Fruit fly (Drosophila melanogaster) whole organism, embryonic: ENCODE measurements around the gene ssp3.
A peak's percentile ranks its signal among the peaks of the same experiment; 100 is the strongest.

Experiments
- CG10147 ChIP-seq: fragments of 200-800 bp; sonication (Bioruptor generic); optimal IDR thresholded peaks from 2 replicates; lab custom pipeline; 2019; ENCODE audit warnings: missing biosample characterization, mild to moderate bottlenecking, missing genetic modification characterization, moderate library complexity
- CG10209 ChIP-seq: fragments of 200-800 bp; sonication (Bioruptor generic); optimal IDR thresholded peaks from 3 replicates; lab custom pipeline; 2017; ENCODE audit warnings: missing biosample characterization, mild to moderate bottlenecking, missing genetic modification characterization, missing genetic modification reagents
- CG11085 ChIP-seq: fragments of 200-800 bp; sonication (Bioruptor generic); IDR thresholded peaks from 2 replicates; pipeline ENCODE4 v1.3.6; 2022; ENCODE audit warnings: missing biosample characterization, missing genetic modification characterization
- CG11247 ChIP-seq: fragments of 200-800 bp; sonication (Bioruptor generic); IDR thresholded peaks from 2 replicates; pipeline ENCODE4 v1.3.6; 2022; ENCODE audit warnings: missing biosample characterization, missing genetic modification characterization
- CG12155 ChIP-seq: fragments of 200-800 bp; sonication (Bioruptor generic); optimal IDR thresholded peaks from 3 replicates; lab custom pipeline; 2016; ENCODE audit warnings: missing biosample characterization, missing genetic modification characterization
- CG13123 ChIP-seq: fragments of 200-800 bp; sonication (Bioruptor generic); optimal IDR thresholded peaks from 2 replicates; lab custom pipeline; 2016; ENCODE audit warnings: missing biosample characterization, missing genetic modification characterization
- CG15073 ChIP-seq: fragments of 200-800 bp; sonication (Bioruptor generic); optimal IDR thresholded peaks from 2 replicates; lab custom pipeline; 2016; ENCODE audit warnings: missing biosample characterization, missing genetic modification characterization
- CG15514 ChIP-seq: fragments of 200-800 bp; sonication (Bioruptor generic); optimal IDR thresholded peaks from 3 replicates; lab custom pipeline; 2017; ENCODE audit warnings: missing biosample characterization, missing genetic modification characterization, mild to moderate bottlenecking, moderate library complexity, missing genetic modification reagents
- CG16815 ChIP-seq: fragments of 200-800 bp; sonication (Bioruptor generic); optimal IDR thresholded peaks from 3 replicates; lab custom pipeline; 2017; ENCODE audit warnings: missing biosample characterization, mild to moderate bottlenecking, missing genetic modification characterization
- CG2202 ChIP-seq: fragments of 200-800 bp; sonication (Bioruptor generic); optimal IDR thresholded peaks from 2 replicates; lab custom pipeline; 2018; ENCODE audit warnings: missing biosample characterization, mild to moderate bottlenecking, missing genetic modification characterization
- CG32532 ChIP-seq: fragments of 200-800 bp; sonication (Bioruptor generic); IDR thresholded peaks from 2 replicates; pipeline ENCODE4 v1.3.6; 2022; ENCODE audit warnings: missing biosample characterization, missing genetic modification characterization
- CG33213 ChIP-seq: fragments of 200-800 bp; sonication (Bioruptor generic); optimal IDR thresholded peaks from 3 replicates; lab custom pipeline; 2016; ENCODE audit warnings: missing biosample characterization, missing genetic modification characterization
- CG3407 ChIP-seq: fragments of 200-800 bp; sonication (Bioruptor generic); optimal IDR thresholded peaks from 2 replicates; lab custom pipeline; 2018; ENCODE audit warnings: missing biosample characterization, mild to moderate bottlenecking, missing genetic modification characterization
- CG42726 ChIP-seq: fragments of 200-800 bp; sonication (Bioruptor generic); IDR thresholded peaks from 2 replicates; pipeline ENCODE4 v1.3.6; 2022; ENCODE audit warnings: missing biosample characterization, missing genetic modification characterization; ENCODE audit not compliant: partially characterized antibody
- CG43689 ChIP-seq: fragments of 200-800 bp; sonication (Bioruptor generic); IDR thresholded peaks from 2 replicates; pipeline ENCODE4 v1.3.6; 2022; ENCODE audit warnings: missing biosample characterization, missing genetic modification characterization
- CG9215 ChIP-seq: fragments of 200-800 bp; sonication (Bioruptor generic); IDR thresholded peaks from 2 replicates; pipeline ENCODE4 v1.3.6; 2022; ENCODE audit warnings: missing biosample characterization, missing genetic modification characterization
- CG9797 ChIP-seq: fragments of 200-800 bp; sonication (Bioruptor generic); optimal IDR thresholded peaks from 3 replicates; lab custom pipeline; 2018; ENCODE audit warnings: missing biosample characterization, mild to moderate bottlenecking, missing genetic modification characterization
- Camta ChIP-seq: fragments of 200-800 bp; sonication (Bioruptor generic); optimal IDR thresholded peaks from 2 replicates; lab custom pipeline; 2016; ENCODE audit warnings: missing biosample characterization, missing genetic modification characterization
- Dfd ChIP-seq, 2 experiments: fragments of >200 bp; optimal IDR thresholded peaks; 2 replicates each; lab custom pipeline; 2017; ENCODE audit warnings: missing biosample characterization in 2 of 2, missing genetic modification characterization in 2 of 2
- Doc3 ChIP-seq: fragments of 200-800 bp; sonication (Bioruptor generic); IDR thresholded peaks from 3 replicates; pipeline ENCODE4 v1.3.6; 2022; ENCODE audit warnings: missing biosample characterization, missing genetic modification characterization; ENCODE audit not compliant: partially characterized antibody
- HLH3B ChIP-seq: fragments of 200-800 bp; sonication (Bioruptor generic); IDR thresholded peaks from 2 replicates; pipeline ENCODE4 v1.3.6; 2022; ENCODE audit warnings: missing biosample characterization, missing genetic modification characterization
- Hand ChIP-seq: fragments of 200-800 bp; sonication (Bioruptor generic); optimal IDR thresholded peaks from 2 replicates; lab custom pipeline; 2017; ENCODE audit warnings: mild to moderate bottlenecking, missing biosample characterization, missing genetic modification reagents, missing genetic modification characterization
- Jarid2 ChIP-seq: fragments of 200-800 bp; sonication (Bioruptor generic); optimal IDR thresholded peaks from 3 replicates; lab custom pipeline; 2017; ENCODE audit warnings: mild to moderate bottlenecking, missing biosample characterization, missing genetic modification reagents, missing genetic modification characterization
- Nf-YB ChIP-seq: fragments of 200-800 bp; sonication (Bioruptor generic); optimal IDR thresholded peaks from 3 replicates; lab custom pipeline; 2019; ENCODE audit warnings: missing biosample characterization, mild to moderate bottlenecking, missing genetic modification characterization, moderate library complexity
- NfI ChIP-seq: fragments of 200-800 bp; sonication (Bioruptor generic); optimal IDR thresholded peaks from 3 replicates; lab custom pipeline; 2018; ENCODE audit warnings: missing biosample characterization, mild to moderate bottlenecking, missing genetic modification characterization, moderate library complexity
- PHDP ChIP-seq: fragments of 200-800 bp; sonication (Bioruptor generic); optimal IDR thresholded peaks from 3 replicates; lab custom pipeline; 2018; ENCODE audit warnings: missing biosample characterization, mild to moderate bottlenecking, missing genetic modification characterization, moderate library complexity
- Scr ChIP-seq: fragments of 200-800 bp; sonication (Bioruptor generic); IDR thresholded peaks from 2 replicates; pipeline ENCODE4 v1.3.6; 2022; ENCODE audit warnings: missing biosample characterization, missing genetic modification characterization; ENCODE audit not compliant: partially characterized antibody
- Xbp1 ChIP-seq: fragments of 200-800 bp; sonication (Bioruptor generic); optimal IDR thresholded peaks from 3 replicates; lab custom pipeline; 2016; ENCODE audit warnings: missing biosample characterization, mild to moderate bottlenecking, missing genetic modification characterization
- bcd ChIP-seq: fragments of 200-800 bp; sonication (Bioruptor generic); optimal IDR thresholded peaks from 2 replicates; lab custom pipeline; 2017; ENCODE audit warnings: missing biosample characterization, mild to moderate bottlenecking, missing genetic modification characterization
- bowl ChIP-seq: fragments of 200-800 bp; sonication (Bioruptor generic); IDR thresholded peaks from 2 replicates; pipeline ENCODE4 v1.3.6; 2022; ENCODE audit warnings: missing biosample characterization, missing genetic modification characterization
- dati ChIP-seq: fragments of 200-800 bp; sonication (Bioruptor generic); IDR thresholded peaks from 2 replicates; pipeline ENCODE4 v1.3.6; 2022; ENCODE audit warnings: missing biosample characterization, missing genetic modification characterization
- ems ChIP-seq: fragments of 200-800 bp; sonication (Bioruptor generic); optimal IDR thresholded peaks from 3 replicates; lab custom pipeline; 2016; ENCODE audit warnings: missing biosample characterization, missing genetic modification characterization
- eyg ChIP-seq: fragments of 200-800 bp; sonication (Bioruptor generic); optimal IDR thresholded peaks from 3 replicates; lab custom pipeline; 2016; ENCODE audit warnings: missing biosample characterization, missing genetic modification characterization
- fd102C ChIP-seq: fragments of 200-800 bp; sonication (Bioruptor generic); optimal IDR thresholded peaks from 2 replicates; lab custom pipeline; 2018; ENCODE audit warnings: missing biosample characterization, mild to moderate bottlenecking, missing genetic modification characterization, moderate library complexity
- gcm2 ChIP-seq: fragments of 200-800 bp; sonication (Bioruptor generic); optimal IDR thresholded peaks from 2 replicates; lab custom pipeline; 2016; ENCODE audit warnings: missing biosample characterization, missing genetic modification characterization
- gem ChIP-seq: fragments of 200-800 bp; sonication (Bioruptor generic); optimal IDR thresholded peaks from 2 replicates; lab custom pipeline; 2019; ENCODE audit warnings: missing biosample characterization, mild to moderate bottlenecking, missing genetic modification characterization, moderate library complexity
- gfzf ChIP-seq: fragments of 200-800 bp; sonication (Bioruptor generic); optimal IDR thresholded peaks from 2 replicates; lab custom pipeline; 2016; ENCODE audit warnings: missing biosample characterization, mild to moderate bottlenecking, missing genetic modification characterization, moderate library complexity
- grau ChIP-seq: fragments of 200-800 bp; optimal IDR thresholded peaks from 3 replicates; lab custom pipeline; 2019; ENCODE audit warnings: missing biosample characterization, mild to moderate bottlenecking, missing genetic modification characterization, moderate library complexity
- grn ChIP-seq: fragments of 200-800 bp; sonication (Bioruptor generic); optimal IDR thresholded peaks from 3 replicates; lab custom pipeline; 2017; ENCODE audit warnings: missing biosample characterization, missing genetic modification characterization
- maf-S ChIP-seq: fragments of 200-800 bp; sonication (Bioruptor generic); optimal IDR thresholded peaks from 2 replicates; lab custom pipeline; 2016; ENCODE audit warnings: missing biosample characterization, missing genetic modification characterization
- mld ChIP-seq: fragments of 200-800 bp; sonication (Bioruptor generic); IDR thresholded peaks from 3 replicates; pipeline ENCODE4 v1.3.6; 2022; ENCODE audit warnings: missing biosample characterization, missing genetic modification characterization; ENCODE audit not compliant: partially characterized antibody
- nerfin-1 ChIP-seq: fragments of 200-800 bp; sonication (Bioruptor generic); optimal IDR thresholded peaks from 3 replicates; lab custom pipeline; 2019; ENCODE audit warnings: missing biosample characterization, mild to moderate bottlenecking, missing genetic modification characterization, moderate library complexity
- pros ChIP-seq: fragments of 200-800 bp; sonication (Bioruptor generic); optimal IDR thresholded peaks from 3 replicates; lab custom pipeline; 2019; ENCODE audit warnings: missing biosample characterization, mild to moderate bottlenecking, missing genetic modification characterization, moderate library complexity
- pum ChIP-seq: fragments of 200-800 bp; sonication (Bioruptor generic); optimal IDR thresholded peaks from 2 replicates; lab custom pipeline; 2016; ENCODE audit warnings: missing biosample characterization, missing genetic modification characterization
- rib ChIP-seq: fragments of 200-800 bp; sonication (Bioruptor generic); IDR thresholded peaks from 2 replicates; pipeline ENCODE4 v1.3.6; 2022; ENCODE audit warnings: missing biosample characterization, missing genetic modification characterization
- sima ChIP-seq: fragments of 200-800 bp; sonication (Bioruptor generic); optimal IDR thresholded peaks from 2 replicates; lab custom pipeline; 2016; ENCODE audit warnings: missing biosample characterization, missing genetic modification characterization
- so ChIP-seq: fragments of 200-800 bp; sonication (Bioruptor generic); IDR thresholded peaks from 3 replicates; pipeline ENCODE4 v1.3.6; 2022; ENCODE audit warnings: missing biosample characterization, missing genetic modification characterization
- stc ChIP-seq: fragments of 200-800 bp; sonication (Bioruptor generic); IDR thresholded peaks from 2 replicates; pipeline ENCODE4 v1.3.6; 2022; ENCODE audit warnings: missing biosample characterization, missing genetic modification characterization
- stwl ChIP-seq: fragments of 200-800 bp; sonication (Bioruptor generic); optimal IDR thresholded peaks from 3 replicates; lab custom pipeline; 2018; ENCODE audit warnings: missing biosample characterization, mild to moderate bottlenecking, missing genetic modification characterization, moderate library complexity

Gene ssp3

dm6 chr2L:18944175-18945012, 634 bp upstream of the ssp3 start (continued):
- TF ChIP-seq CG2202 (no peak), CG11085 (GFP tag; lab: Robert Waterston, UW) (no peak), CG33213 (GFP tag; lab: Kevin White, UChicago) (peak; percentile 79), Nf-YB (GFP tag; lab: Kevin White, UChicago) (peak; percentile 23), pros (GFP tag; lab: Kevin White, UChicago) (peak; percentile 100), CG3407 (GFP tag; lab: Kevin White, UChicago) (peak; percentile 15), NfI (GFP tag; lab: Kevin White, UChicago) (peak; percentile 23), ems (GFP tag; lab: Kevin White, UChicago) (no peak), CG11247 (GFP tag; lab: Robert Waterston, UW) (no peak), CG15514 (GFP tag; lab: Kevin White, UChicago) (peak; percentile 92), gem (tag; lab: Kevin White, UChicago) (no peak), CG10147 (GFP tag; lab: Kevin White, UChicago) (no peak), CG9797 (peak; percentile 46), maf-S (GFP tag; lab: Kevin White, UChicago) (no peak), PHDP (tag; lab: Kevin White, UChicago) (no peak), Dfd (GFP tag; optimal IDR thresholded peaks at IDR 0.05; lab: Kevin White, UChicago) (no peak), eyg (GFP tag; lab: Kevin White, UChicago) (no peak), CG10209 (GFP tag; lab: Kevin White, UChicago) (no peak), CG15073 (GFP tag; lab: Kevin White, UChicago) (no peak), grn (GFP tag; lab: Kevin White, UChicago) (no peak), Xbp1 (GFP tag; lab: Kevin White, UChicago) (no peak), bcd (no peak), dati (GFP tag; lab: Robert Waterston, UW) (no peak), bowl (GFP tag; lab: Robert Waterston, UW) (no peak), stwl (tag; lab: Kevin White, UChicago) (peak; percentile 19), Camta (GFP tag; lab: Kevin White, UChicago) (no peak), CG12155 (GFP tag; lab: Kevin White, UChicago) (peak; percentile 81), stc (GFP tag; lab: Robert Waterston, UW) (no peak), grau (no peak), CG9215 (no peak), Jarid2 (GFP tag; lab: Kevin White, UChicago) (no peak), sima (no peak), CG32532 (GFP tag; lab: Robert Waterston, UW) (no peak), Doc3 (no peak), HLH3B (GFP tag; lab: Robert Waterston, UW) (no peak), mld (GFP tag; lab: Robert Waterston, UW) (no peak), Scr (GFP tag; lab: Robert Waterston, UW) (no peak), so (GFP tag; lab: Robert Waterston, UW) (no peak), rib (GFP tag; lab: Robert Waterston, UW) (no peak), CG42726 (GFP tag; lab: Robert Waterston, UW) (no peak), fd102C (no peak), CG16815 (GFP tag; lab: Kevin White, UChicago) (no peak), gfzf (peak; percentile 44), nerfin-1 (peak; percentile 9), gcm2 (no peak), pum (no peak), Hand (GFP tag; lab: Kevin White, UChicago) (peak; percentile 52), CG13123 (no peak), CG43689 (no peak)
